Worm (Caenorhabditis elegans) whole organism, young adult: ENCODE measurements around the gene Y43F8B.29.

Experiments
- B0019.2 ChIP-seq: fragments of 200-800 bp; sonication (Bioruptor generic); conservative IDR thresholded peaks from 2 replicates; pipeline ENCODE4 v1.3.6; 2022; ENCODE audit warnings: missing genetic modification reagents, missing genetic modification characterization, missing compliant biosample characterization
- B0035.1 ChIP-seq: sonication (generic microtip); optimal IDR thresholded peaks from 2 replicates; lab custom pipeline; 2016; ENCODE audit warnings: missing genetic modification characterization, mild to moderate bottlenecking, missing compliant biosample characterization, missing genotype, missing genetic modification reagents
- F10E7.11 ChIP-seq: sonication (generic microtip); optimal IDR thresholded peaks from 2 replicates; lab custom pipeline; 2017; ENCODE audit warnings: mild to moderate bottlenecking, missing genetic modification characterization, moderate library complexity, missing compliant biosample characterization
- F37B4.10 ChIP-seq: fragments of 200-800 bp; sonication (Bioruptor generic); IDR thresholded peaks from 2 replicates; pipeline ENCODE4 v1.3.6; 2022; ENCODE audit warnings: missing genetic modification characterization, missing compliant biosample characterization
- F39B2.1 ChIP-seq: fragments of 200-800 bp; sonication (Bioruptor generic); IDR thresholded peaks from 2 replicates; pipeline ENCODE4 v1.3.6; 2022; ENCODE audit warnings: missing genetic modification reagents, missing genetic modification characterization, missing compliant biosample characterization
- F57A8.1 ChIP-seq: fragments of 200-800 bp; sonication (Bioruptor generic); optimal IDR thresholded peaks from 2 replicates; lab custom pipeline; 2018; ENCODE audit warnings: mild to moderate bottlenecking, missing genetic modification characterization, moderate library complexity, missing compliant biosample characterization
- F57C9.4 ChIP-seq: sonication (generic microtip); optimal IDR thresholded peaks from 2 replicates; lab custom pipeline; 2017; ENCODE audit warnings: mild to moderate bottlenecking, missing genetic modification characterization, missing compliant biosample characterization
- K12H6.12 ChIP-seq: fragments of 200-800 bp; sonication (Bioruptor generic); optimal IDR thresholded peaks from 2 replicates; lab custom pipeline; 2018; ENCODE audit warnings: mild to moderate bottlenecking, missing genetic modification characterization, missing compliant biosample characterization
- Y67H2A.10 ChIP-seq: fragments of 200-800 bp; sonication (Bioruptor generic); conservative IDR thresholded peaks from 2 replicates; pipeline ENCODE4 v1.3.6; 2022; ENCODE audit warnings: missing genetic modification reagents, missing genetic modification characterization, missing compliant biosample characterization
- Y79H2A.3 ChIP-seq: fragments of 200-800 bp; sonication (Bioruptor generic); conservative IDR thresholded peaks from 2 replicates; pipeline ENCODE4 v1.3.6; 2022; ENCODE audit warnings: missing genetic modification reagents, missing genetic modification characterization, missing compliant biosample characterization
- Y95B8A.8 ChIP-seq: fragments of 200-800 bp; sonication (Bioruptor generic); IDR thresholded peaks from 2 replicates; pipeline ENCODE4 v1.3.6; 2022; ENCODE audit warnings: missing genetic modification reagents, missing genetic modification characterization, missing compliant biosample characterization
- akir-1 ChIP-seq: fragments of 200-800 bp; sonication (Bioruptor generic); optimal IDR thresholded peaks from 2 replicates; lab custom pipeline; 2018; ENCODE audit warnings: mild to moderate bottlenecking, missing genetic modification characterization, moderate library complexity, missing compliant biosample characterization
- aptf-2 ChIP-seq: fragments of 200-800 bp; sonication (Bioruptor generic); conservative IDR thresholded peaks from 2 replicates; pipeline ENCODE4 v1.3.6; 2022; ENCODE audit warnings: missing genetic modification reagents, missing genetic modification characterization, missing compliant biosample characterization
- athp-1 ChIP-seq: sonication (generic microtip); optimal IDR thresholded peaks from 2 replicates; lab custom pipeline; 2017; ENCODE audit warnings: mild to moderate bottlenecking, missing genetic modification characterization, missing compliant biosample characterization
- attf-3 ChIP-seq: fragments of 200-800 bp; sonication (Bioruptor generic); conservative IDR thresholded peaks from 2 replicates; pipeline ENCODE4 v1.3.6; 2022; ENCODE audit warnings: missing genetic modification reagents, missing genetic modification characterization, missing compliant biosample characterization
- attf-6 ChIP-seq: fragments of 200-800 bp; sonication (Bioruptor generic); IDR thresholded peaks from 2 replicates; pipeline ENCODE4 v1.3.6; 2022; ENCODE audit warnings: missing genetic modification reagents, missing genetic modification characterization, missing compliant biosample characterization
- bed-1 ChIP-seq: fragments of 200-800 bp; sonication (Bioruptor generic); IDR thresholded peaks from 2 replicates; pipeline ENCODE4 v1.3.6; 2022; ENCODE audit warnings: missing genetic modification reagents, missing genetic modification characterization, missing compliant biosample characterization
- bed-2 ChIP-seq: fragments of 200-800 bp; sonication (Bioruptor generic); IDR thresholded peaks from 2 replicates; pipeline ENCODE4 v1.3.6; 2022; ENCODE audit warnings: missing genetic modification reagents, missing genetic modification characterization, missing compliant biosample characterization
- ceh-27 ChIP-seq: fragments of 200-800 bp; sonication (Bioruptor generic); optimal IDR thresholded peaks from 2 replicates; lab custom pipeline; 2018; ENCODE audit warnings: mild to moderate bottlenecking, missing genetic modification characterization, moderate library complexity, missing compliant biosample characterization
- ceh-91 ChIP-seq: fragments of 200-800 bp; sonication (Bioruptor generic); IDR thresholded peaks from 2 replicates; pipeline ENCODE4 v1.3.6; 2022; ENCODE audit warnings: missing genetic modification reagents, missing genetic modification characterization, missing compliant biosample characterization
- dox-1 ChIP-seq: fragments of 200-800 bp; sonication (Bioruptor generic); IDR thresholded peaks from 2 replicates; pipeline ENCODE4 v1.3.6; 2022; ENCODE audit warnings: missing genetic modification reagents, missing genetic modification characterization, missing compliant biosample characterization
- dpff-1 ChIP-seq: sonication (generic microtip); optimal IDR thresholded peaks from 2 replicates; lab custom pipeline; 2017; ENCODE audit warnings: mild to moderate bottlenecking, missing genetic modification characterization, missing compliant biosample characterization
- efl-1 ChIP-seq: fragments of 150-350 bp; optimal IDR thresholded peaks from 2 replicates; lab custom pipeline; 2014; ENCODE audit warnings: missing biosample characterization, missing genetic modification reagents, missing genetic modification characterization
- egl-18 ChIP-seq: fragments of 200-800 bp; sonication (Bioruptor generic); IDR thresholded peaks from 2 replicates; pipeline ENCODE4 v1.3.6; 2022; ENCODE audit warnings: missing genetic modification reagents, missing genetic modification characterization, missing compliant biosample characterization
- ekl-4 ChIP-seq: fragments of 200-800 bp; sonication (Bioruptor generic); IDR thresholded peaks from 2 replicates; pipeline ENCODE4 v1.3.6; 2022; ENCODE audit warnings: missing genetic modification reagents, missing genetic modification characterization, missing compliant biosample characterization
- ets-4 ChIP-seq: fragments of 200-800 bp; sonication (Bioruptor generic); optimal IDR thresholded peaks from 2 replicates; lab custom pipeline; 2018; ENCODE audit warnings: mild to moderate bottlenecking, missing genetic modification characterization, missing compliant biosample characterization
- him-1 ChIP-seq: sonication (generic microtip); optimal IDR thresholded peaks from 2 replicates; lab custom pipeline; 2016; ENCODE audit warnings: missing genotype, missing genetic modification reagents, missing genetic modification characterization, missing compliant biosample characterization
- hmg-20 ChIP-seq: fragments of 200-800 bp; sonication (Bioruptor generic); IDR thresholded peaks from 2 replicates; pipeline ENCODE4 v1.3.6; 2022; ENCODE audit warnings: missing genetic modification reagents, missing genetic modification characterization, missing compliant biosample characterization
- hrde-1 ChIP-seq: sonication (generic microtip); optimal IDR thresholded peaks from 2 replicates; lab custom pipeline; 2016; ENCODE audit warnings: missing genetic modification characterization, mild to moderate bottlenecking, missing compliant biosample characterization, moderate library complexity, missing genotype, missing genetic modification reagents, borderline replicate concordance
- hsf-1 ChIP-seq: fragments of 200-800 bp; sonication (Bioruptor generic); IDR thresholded peaks from 2 replicates; pipeline ENCODE4 v1.3.6; 2022; ENCODE audit warnings: missing genetic modification reagents, missing genetic modification characterization, missing compliant biosample characterization
- lag-1 ChIP-seq: fragments of 200-800 bp; sonication (Bioruptor generic); IDR thresholded peaks from 2 replicates; pipeline ENCODE4 v1.3.6; 2022; ENCODE audit warnings: missing genetic modification reagents, missing genetic modification characterization, missing compliant biosample characterization
- let-526 ChIP-seq: fragments of 200-800 bp; sonication (Bioruptor generic); IDR thresholded peaks from 2 replicates; pipeline ENCODE4 v1.3.6; 2022; ENCODE audit warnings: missing genetic modification reagents, missing genetic modification characterization, missing compliant biosample characterization
- lsy-27 ChIP-seq: sonication (generic microtip); optimal IDR thresholded peaks from 2 replicates; lab custom pipeline; 2017; ENCODE audit warnings: missing genetic modification characterization, mild to moderate bottlenecking, missing compliant biosample characterization, antibody characterized with exemption, missing genotype, borderline replicate concordance; ENCODE audit not compliant: insufficient read depth
- madf-10 ChIP-seq: sonication (generic microtip); optimal IDR thresholded peaks from 2 replicates; lab custom pipeline; 2016; ENCODE audit warnings: mild to moderate bottlenecking, missing genetic modification characterization, missing compliant biosample characterization
- madf-3 ChIP-seq: fragments of 200-800 bp; sonication (Bioruptor generic); IDR thresholded peaks from 2 replicates; pipeline ENCODE4 v1.3.6; 2022; ENCODE audit warnings: missing genetic modification reagents, missing genetic modification characterization, missing compliant biosample characterization
- madf-8 ChIP-seq: fragments of 200-800 bp; sonication (Bioruptor generic); conservative IDR thresholded peaks from 2 replicates; pipeline ENCODE4 v1.3.6; 2022; ENCODE audit warnings: missing genetic modification reagents, missing genetic modification characterization, missing compliant biosample characterization
- mel-28 ChIP-seq: sonication (generic microtip); optimal IDR thresholded peaks from 2 replicates; lab custom pipeline; 2016; ENCODE audit warnings: borderline replicate concordance, mild to moderate bottlenecking, missing genetic modification characterization, missing compliant biosample characterization
- nhr-27 ChIP-seq: fragments of 200-800 bp; sonication (Bioruptor generic); optimal IDR thresholded peaks from 2 replicates; lab custom pipeline; 2018; ENCODE audit warnings: mild to moderate bottlenecking, missing genetic modification characterization, moderate library complexity, missing compliant biosample characterization
- rcor-1 ChIP-seq: fragments of 200-800 bp; sonication (Bioruptor generic); IDR thresholded peaks from 2 replicates; pipeline ENCODE4 v1.3.6; 2022; ENCODE audit warnings: missing genetic modification reagents, missing genetic modification characterization, missing compliant biosample characterization
- tbp1 ChIP-seq: fragments of 200-800 bp; sonication (Bioruptor generic); optimal IDR thresholded peaks from 2 replicates; lab custom pipeline; 2018; ENCODE audit warnings: mild to moderate bottlenecking, missing genetic modification characterization, missing compliant biosample characterization
- unc-62 ChIP-seq: fragments of 150-350 bp; optimal IDR thresholded peaks from 2 replicates; lab custom pipeline; 2014; ENCODE audit warnings: missing biosample characterization, missing genetic modification reagents, missing genetic modification characterization
- ztf-28 ChIP-seq: fragments of 200-800 bp; sonication (Bioruptor generic); IDR thresholded peaks from 2 replicates; pipeline ENCODE4 v1.3.6; 2022; ENCODE audit warnings: missing genetic modification reagents, missing genetic modification characterization, missing compliant biosample characterization

The Y43F8B.29 gene

DNA sequence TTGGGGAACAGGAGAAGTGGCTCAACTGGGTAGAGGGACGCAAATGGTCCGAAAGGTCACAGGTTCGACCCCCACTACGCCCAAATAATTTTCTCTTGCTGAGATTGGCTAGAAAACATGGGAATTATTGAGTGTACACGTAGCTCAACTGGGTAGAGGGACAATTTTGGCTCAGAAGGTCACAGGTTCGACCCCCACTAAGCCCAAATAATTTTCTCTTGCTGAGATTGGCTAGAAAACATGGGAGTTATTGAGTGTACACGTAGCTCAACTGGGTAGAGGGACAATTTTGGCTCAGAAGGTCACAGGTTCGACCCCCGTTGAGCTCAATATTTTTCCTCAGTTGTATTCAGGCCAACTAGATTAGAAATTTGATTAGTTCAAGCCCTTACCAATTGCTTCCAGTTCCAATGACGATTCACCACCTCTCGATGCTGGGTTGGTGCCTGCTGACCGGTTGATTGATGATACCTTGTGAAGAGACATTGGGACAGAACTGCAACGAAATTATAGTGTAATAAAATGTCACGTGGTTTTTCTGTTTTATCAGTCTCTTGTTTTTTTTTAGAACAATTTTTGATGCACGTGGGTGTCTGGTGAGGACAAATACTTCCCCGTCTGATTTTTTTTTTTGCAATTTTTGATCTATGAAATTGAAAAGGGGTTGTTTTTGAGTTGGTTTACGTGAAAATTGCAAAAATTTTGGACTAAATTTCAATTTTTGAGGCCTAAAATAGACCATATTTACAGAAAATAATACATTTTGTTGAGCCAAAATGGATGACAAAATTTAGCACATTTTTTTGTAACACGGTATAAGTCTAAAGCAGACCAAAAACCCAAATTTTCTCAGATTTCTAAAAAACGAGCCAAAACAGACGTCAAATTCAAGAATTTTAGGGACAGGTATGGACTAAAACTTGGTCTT is 30.2 kb downstream of the Y43F8B.29 start (continued):
- TF ChIP-seq aptf-2 (GFP tag; lab: Robert Waterston, UW) = no peak
- no peak for TF ChIP-seq lag-1
- TF ChIP-seq F39B2.1 = no peak
- no peak for TF ChIP-seq madf-3
- no peak for TF ChIP-seq him-1 (tag; lab: Kevin White, UChicago)
- TF ChIP-seq tbp1 (GFP tag; lab: Kevin White, UChicago) = peak; percentile 74
- TF ChIP-seq dox-1 (GFP tag; lab: Robert Waterston, UW) = no peak; the same call in 1 of the 2 replicates
- no peak for TF ChIP-seq hmg-20 (GFP tag; lab: Robert Waterston, UW)
- TF ChIP-seq nhr-27 (tag; lab: Kevin White, UChicago) = no peak
- no peak for TF ChIP-seq hsf-1 (GFP tag; lab: Robert Waterston, UW)
- TF ChIP-seq attf-3 (GFP tag; lab: Robert Waterston, UW) = no peak
- TF ChIP-seq rcor-1 = peak; percentile 47; the same call in 1 of the 2 replicates
- no peak for TF ChIP-seq lsy-27 (tag; lab: Kevin White, UChicago)
- TF ChIP-seq akir-1 (GFP tag; lab: Kevin White, UChicago) = no peak
- no peak for TF ChIP-seq F57C9.4
- no peak for TF ChIP-seq let-526 (GFP tag; lab: Robert Waterston, UW)
- TF ChIP-seq ceh-91 (GFP tag; lab: Robert Waterston, UW) = no peak
- no peak for TF ChIP-seq dpff-1 (tag; lab: Kevin White, UChicago)
- TF ChIP-seq ets-4 (GFP tag; lab: Kevin White, UChicago) = no peak
- TF ChIP-seq Y95B8A.8 (GFP tag; lab: Robert Waterston, UW) = no peak
- no peak for TF ChIP-seq egl-18 (GFP tag; lab: Robert Waterston, UW)
- no peak for TF ChIP-seq F57A8.1
- no peak for TF ChIP-seq efl-1 (GFP tag; lab: Kevin White, UChicago)
- TF ChIP-seq Y67H2A.10 (GFP tag; lab: Robert Waterston, UW) = no peak
- TF ChIP-seq mel-28 (tag; lab: Kevin White, UChicago) = no peak
- no peak for TF ChIP-seq hrde-1 (tag; lab: Kevin White, UChicago)
- TF ChIP-seq F37B4.10 (GFP tag; lab: Robert Waterston, UW) = no peak
- TF ChIP-seq bed-2 (GFP tag; lab: Robert Waterston, UW) = no peak
- TF ChIP-seq madf-10 (tag; lab: Kevin White, UChicago) = no peak
- TF ChIP-seq K12H6.12 (tag; lab: Kevin White, UChicago) = no peak
- TF ChIP-seq unc-62 (GFP tag; lab: Kevin White, UChicago) = no peak
- no peak for TF ChIP-seq F10E7.11 (tag; lab: Kevin White, UChicago)
- TF ChIP-seq ztf-28 = no peak
- no peak for TF ChIP-seq B0019.2 (GFP tag; lab: Robert Waterston, UW)
- TF ChIP-seq ekl-4 (GFP tag; lab: Robert Waterston, UW) = no peak
- TF ChIP-seq B0035.1 (tag; lab: Kevin White, UChicago) = no peak
- TF ChIP-seq madf-8 (GFP tag; lab: Robert Waterston, UW) = no peak
- no peak for TF ChIP-seq Y79H2A.3 (GFP tag; lab: Robert Waterston, UW)
- TF ChIP-seq ceh-27 = no peak
- TF ChIP-seq athp-1 (tag; lab: Kevin White, UChicago) = no peak
- no peak for TF ChIP-seq attf-6 (GFP tag; lab: Robert Waterston, UW)
- TF ChIP-seq bed-1 (GFP tag; lab: Robert Waterston, UW) = no peak
